Worm (Caenorhabditis elegans) whole organism, L4 larva: Measurements from ENCODE around the gene C02B4.3.

Experiments
- F37D6.2 ChIP-seq: sonication (generic microtip); optimal IDR thresholded peaks from 2 replicates; lab custom pipeline; 2016; ENCODE audit warnings: mild to moderate bottlenecking, missing genetic modification characterization, missing compliant biosample characterization
- F44E2.7 ChIP-seq: fragments of 200-800 bp; sonication (Bioruptor generic); IDR thresholded peaks from 2 replicates; pipeline ENCODE4 v2.1.2; 2022; ENCODE audit warnings: missing genetic modification characterization, missing compliant biosample characterization
- T20F7.1 ChIP-seq: fragments of 200-800 bp; sonication (Bioruptor generic); optimal IDR thresholded peaks from 2 replicates; lab custom pipeline; 2018; ENCODE audit warnings: mild to moderate bottlenecking, missing genetic modification characterization, missing compliant biosample characterization
- T26A8.4 ChIP-seq: fragments of 200-800 bp; sonication (Bioruptor generic); IDR thresholded peaks from 2 replicates; pipeline ENCODE4 v1.3.6; 2022; ENCODE audit warnings: missing genetic modification characterization, missing compliant biosample characterization
- aha-1 ChIP-seq: fragments of 150-350 bp; peaks from one replicate; lab custom pipeline; 2014; ENCODE audit warnings: missing biosample characterization, missing genetic modification characterization
- arid-1 ChIP-seq: fragments of 200-800 bp; sonication (Bioruptor generic); conservative IDR thresholded peaks from 2 replicates; pipeline ENCODE4 v1.3.6; 2022; ENCODE audit warnings: missing genetic modification reagents, missing genetic modification characterization, missing compliant biosample characterization
- attf-4 ChIP-seq: sonication (generic microtip); optimal IDR thresholded peaks from 3 replicates; lab custom pipeline; 2017; ENCODE audit warnings: missing biosample characterization, missing genetic modification characterization
- ceh-20 ChIP-seq: fragments of 200-800 bp; sonication (Bioruptor generic); IDR thresholded peaks from 2 replicates; pipeline ENCODE4 v1.3.6; 2022; ENCODE audit warnings: missing genetic modification reagents, missing genetic modification characterization, missing compliant biosample characterization
- ceh-28 ChIP-seq: fragments of 150-350 bp; optimal IDR thresholded peaks from 2 replicates; lab custom pipeline; 2014; ENCODE audit warnings: missing biosample characterization, missing genetic modification reagents, missing genetic modification characterization
- ceh-44 ChIP-seq: fragments of 200-800 bp; sonication (Bioruptor generic); IDR thresholded peaks from 2 replicates; pipeline ENCODE4 v1.3.6; 2022; ENCODE audit warnings: missing genetic modification reagents, missing genetic modification characterization, missing compliant biosample characterization
- ceh-82 ChIP-seq: sonication (generic microtip); optimal IDR thresholded peaks from 2 replicates; lab custom pipeline; 2017; ENCODE audit warnings: missing biosample characterization, missing genetic modification characterization
- ctbp-1 ChIP-seq: fragments of 200-800 bp; sonication (Bioruptor generic); IDR thresholded peaks from 2 replicates; pipeline ENCODE4 v1.3.6; 2022; ENCODE audit warnings: missing genetic modification reagents, missing genetic modification characterization, missing compliant biosample characterization
- daf-16 ChIP-seq, 3 experiments: sonication (generic microtip); optimal IDR thresholded peaks; 2 replicates each; lab custom pipeline; 2016 to 2017; ENCODE audit warnings: missing genetic modification characterization in 3 of 3, missing genetic modification reagents in 3 of 3, mild to moderate bottlenecking in 2 of 3, missing compliant biosample characterization in 2 of 3, missing biosample characterization in 1 of 3, moderate library complexity in 1 of 3
- dmd-6 ChIP-seq: fragments of 200-800 bp; sonication (Bioruptor generic); IDR thresholded peaks from 2 replicates; pipeline ENCODE4 v1.3.6; 2022; ENCODE audit warnings: missing genetic modification reagents, missing genetic modification characterization, missing compliant biosample characterization
- dmd-9 ChIP-seq: fragments of 200-800 bp; sonication (Bioruptor generic); IDR thresholded peaks from 2 replicates; pipeline ENCODE4 v1.3.6; 2022; ENCODE audit warnings: missing genetic modification reagents, missing genetic modification characterization, missing compliant biosample characterization
- dve-1 ChIP-seq: sonication (generic microtip); optimal IDR thresholded peaks from 2 replicates; lab custom pipeline; 2017; ENCODE audit warnings: antibody characterized with exemption, mild to moderate bottlenecking, missing genetic modification characterization, missing compliant biosample characterization; ENCODE audit not compliant: insufficient read depth
- egl-43 ChIP-seq: fragments of 200-800 bp; sonication (Bioruptor generic); IDR thresholded peaks from 2 replicates; pipeline ENCODE4 v1.3.6; 2022; ENCODE audit warnings: missing genetic modification reagents, missing genetic modification characterization, missing compliant biosample characterization
- hif-1 ChIP-seq, 2 experiments: sonication (generic microtip); optimal IDR thresholded peaks; 2 replicates each; lab custom pipeline; 2016 to 2017; ENCODE audit warnings: missing compliant biosample characterization in 2 of 2, missing genetic modification characterization in 2 of 2, missing genetic modification reagents in 2 of 2, missing genotype in 2 of 2, mild to moderate bottlenecking in 1 of 2
- hlh-11 ChIP-seq: fragments of 200-800 bp; sonication (Bioruptor generic); optimal IDR thresholded peaks from 2 replicates; lab custom pipeline; 2018; ENCODE audit warnings: mild to moderate bottlenecking, missing genetic modification characterization, missing compliant biosample characterization
- hlh-30 ChIP-seq: sonication (generic microtip); optimal IDR thresholded peaks from 2 replicates; lab custom pipeline; 2017; ENCODE audit warnings: antibody characterized with exemption, mild to moderate bottlenecking, missing genetic modification characterization, missing compliant biosample characterization; ENCODE audit not compliant: insufficient read depth
- lin-13 ChIP-seq: fragments of 150-350 bp; optimal IDR thresholded peaks from 2 replicates; lab custom pipeline; 2014; ENCODE audit warnings: missing biosample characterization, missing genetic modification reagents, missing genetic modification characterization
- lin-38 ChIP-seq: fragments of 200-800 bp; sonication (Bioruptor generic); IDR thresholded peaks from 2 replicates; pipeline ENCODE4 v1.3.6; 2022; ENCODE audit warnings: missing genetic modification reagents, missing genetic modification characterization, missing compliant biosample characterization
- lin-39 ChIP-seq: fragments of 150-350 bp; optimal IDR thresholded peaks from 2 replicates; lab custom pipeline; 2014; ENCODE audit warnings: missing biosample characterization, missing genetic modification reagents, missing genetic modification characterization
- lsy-2 ChIP-seq, 2 experiments: fragments of 150-350 bp in 1 of 2; sonication (generic microtip) in 1 of 2; optimal IDR thresholded peaks; 2 replicates each; lab custom pipeline; 2014 to 2017; ENCODE audit warnings: missing biosample characterization in 2 of 2, missing genetic modification characterization in 2 of 2
- mdl-1 ChIP-seq, 2 experiments: fragments of 150-350 bp in 1 of 2; sonication (generic microtip) in 1 of 2; optimal IDR thresholded peaks; 2 replicates each; lab custom pipeline; 2014 to 2017; ENCODE audit warnings: missing biosample characterization in 2 of 2, missing genetic modification characterization in 2 of 2
- mdt-29 ChIP-seq: fragments of 200-800 bp; sonication (Bioruptor generic); IDR thresholded peaks from 2 replicates; pipeline ENCODE4 v1.3.6; 2022; ENCODE audit warnings: missing genetic modification reagents, missing genetic modification characterization, missing compliant biosample characterization
- mep-1 ChIP-seq: fragments of 150-350 bp; sonication (generic microtip); optimal IDR thresholded peaks from 3 replicates; lab custom pipeline; 2014; ENCODE audit warnings: missing biosample characterization, missing genetic modification characterization
- mes-2 ChIP-seq: sonication (generic microtip); optimal IDR thresholded peaks from 2 replicates; lab custom pipeline; 2016; ENCODE audit warnings: missing genotype, mild to moderate bottlenecking, missing genetic modification characterization, missing compliant biosample characterization; ENCODE audit not compliant: poor library complexity, severe bottlenecking
- nhr-10 ChIP-seq: fragments of 150-350 bp; optimal IDR thresholded peaks from 2 replicates; lab custom pipeline; 2014; ENCODE audit warnings: missing biosample characterization, missing genetic modification characterization
- nhr-102 ChIP-seq: sonication (generic microtip); optimal IDR thresholded peaks from 2 replicates; lab custom pipeline; 2016; ENCODE audit warnings: mild to moderate bottlenecking, missing genetic modification characterization, moderate library complexity, missing compliant biosample characterization
- nhr-111 ChIP-seq: fragments of 200-800 bp; sonication (Bioruptor generic); optimal IDR thresholded peaks from 2 replicates; lab custom pipeline; 2018; ENCODE audit warnings: mild to moderate bottlenecking, missing genetic modification characterization, missing compliant biosample characterization
- nhr-28 ChIP-seq: fragments of 150-350 bp; optimal IDR thresholded peaks from 2 replicates; lab custom pipeline; 2014; ENCODE audit warnings: missing biosample characterization, missing genetic modification characterization
- nhr-41 ChIP-seq: fragments of 200-800 bp; sonication (Bioruptor generic); IDR thresholded peaks from 2 replicates; pipeline ENCODE4 v1.3.6; 2022; ENCODE audit warnings: missing genetic modification reagents, missing genetic modification characterization, missing compliant biosample characterization
- nhr-48 ChIP-seq: sonication (generic microtip); optimal IDR thresholded peaks from 2 replicates; lab custom pipeline; 2016; ENCODE audit warnings: mild to moderate bottlenecking, missing genetic modification characterization, missing compliant biosample characterization
- nhr-77 ChIP-seq: fragments of 150-350 bp; optimal IDR thresholded peaks from 2 replicates; lab custom pipeline; 2014; ENCODE audit warnings: missing biosample characterization, missing genetic modification characterization
- php-3 ChIP-seq: fragments of 200-800 bp; sonication (Bioruptor generic); IDR thresholded peaks from 2 replicates; pipeline ENCODE4 v1.3.6; 2022; ENCODE audit warnings: missing genetic modification reagents, missing genetic modification characterization, missing compliant biosample characterization
- pqm-1 ChIP-seq: sonication (generic microtip); optimal IDR thresholded peaks from 2 replicates; lab custom pipeline; 2017; ENCODE audit warnings: missing biosample characterization, missing genetic modification characterization
- rbr-2 ChIP-seq: sonication (generic microtip); optimal IDR thresholded peaks from 2 replicates; lab custom pipeline; 2016; ENCODE audit warnings: missing genotype, missing genetic modification characterization, missing compliant biosample characterization
- spr-3 ChIP-seq: fragments of 200-800 bp; sonication (Bioruptor generic); optimal IDR thresholded peaks from 2 replicates; lab custom pipeline; 2018; ENCODE audit warnings: mild to moderate bottlenecking, missing genetic modification characterization, missing compliant biosample characterization
- tra-1 ChIP-seq: fragments of 200-800 bp; sonication (Bioruptor generic); IDR thresholded peaks from 2 replicates; pipeline ENCODE4 v1.3.6; 2022; ENCODE audit warnings: missing genetic modification reagents, missing genetic modification characterization, missing compliant biosample characterization
- unc-62 ChIP-seq, 3 experiments: fragments of 150-350 bp in 1 of 3; sonication (generic microtip); optimal IDR thresholded peaks in 2 of 3; peaks in 1 of 3; 1 replicate in 1 of 3; 2 replicates in 2 of 3; lab custom pipeline; 2014 to 2017; ENCODE audit warnings: missing biosample characterization in 3 of 3, missing genetic modification characterization in 3 of 3, missing genetic modification reagents in 3 of 3, missing genotype in 1 of 3
- vab-7 ChIP-seq: fragments of 200-800 bp; sonication (Bioruptor generic); IDR thresholded peaks from 2 replicates; pipeline ENCODE4 v1.3.6; 2022; ENCODE audit warnings: missing genetic modification reagents, missing genetic modification characterization, missing compliant biosample characterization
- ztf-7 ChIP-seq: fragments of 150-350 bp; optimal IDR thresholded peaks from 2 replicates; lab custom pipeline; 2014; ENCODE audit warnings: missing biosample characterization, missing genetic modification characterization

Gene C02B4.3

DNA sequence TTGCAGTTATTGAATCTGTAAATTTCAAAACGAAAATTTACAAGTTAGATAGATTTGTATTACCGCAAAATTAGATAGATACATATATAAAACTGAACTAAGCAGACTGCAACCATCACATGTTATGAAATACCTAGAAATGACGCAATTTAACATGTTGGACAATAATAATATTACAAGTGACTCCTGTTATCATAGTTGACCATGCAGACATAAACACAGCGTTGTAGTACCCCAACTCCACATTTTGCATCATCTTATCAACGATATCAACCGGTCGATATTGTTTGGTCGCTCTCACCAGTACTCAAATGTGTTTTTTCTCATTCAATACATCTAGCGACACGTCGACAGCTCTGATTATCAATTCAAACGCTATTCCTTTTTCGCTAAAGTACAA is 31.7 kb upstream of the C02B4.3 start, which contains the start of gene ugt-50:
Gene ugt-50, plus strand, starts transcription at position 268 of the 400 bp plus-strand sequence.
- TF ChIP-seq dmd-9 (GFP tag; lab: Robert Waterston, UW), result no peak
- peak in 1 of 2 experiments; percentile 19 for TF ChIP-seq unc-62 (GFP tag; optimal IDR thresholded peaks at IDR 0.05 in 1 of 2; lab: Kevin White, UChicago)
- TF ChIP-seq unc-62 (tag; optimal IDR thresholded peaks at IDR 0.05; lab: Kevin White, UChicago), result no peak
- TF ChIP-seq dmd-6 (GFP tag; lab: Robert Waterston, UW), result peak; percentile 68
- peak; percentile 26 for TF ChIP-seq mep-1
- peak; percentile 10 for TF ChIP-seq nhr-10 (tag; lab: Kevin White, UChicago)
- peak; percentile 78 for TF ChIP-seq hlh-11
- TF ChIP-seq hlh-30 (tag; lab: Kevin White, UChicago), result peak; percentile 50
- peak; percentile 93 for TF ChIP-seq nhr-28 (tag; lab: Kevin White, UChicago)
- no peak for TF ChIP-seq nhr-111 (GFP tag; lab: Kevin White, UChicago)
- peak; percentile 9 for TF ChIP-seq T20F7.1 (GFP tag; lab: Kevin White, UChicago)
- peak in 1 of 2 experiments; percentile 48 for TF ChIP-seq lsy-2 (tag; optimal IDR thresholded peaks at IDR 0.05; lab: Kevin White, UChicago)
- peak; percentile 90 for TF ChIP-seq dve-1
- no peak for TF ChIP-seq lin-38 (GFP tag; lab: Robert Waterston, UW)
- no peak for TF ChIP-seq spr-3 (GFP tag; lab: Kevin White, UChicago)
- no peak for TF ChIP-seq attf-4 (tag; lab: Kevin White, UChicago)
- TF ChIP-seq mes-2 (tag; lab: Kevin White, UChicago), result peak; percentile 53
- TF ChIP-seq ceh-28 (tag; lab: Kevin White, UChicago), result no peak
- peak; percentile 66 for TF ChIP-seq php-3 (GFP tag; lab: Robert Waterston, UW)
- TF ChIP-seq nhr-102 (tag; lab: Kevin White, UChicago), result peak; percentile 27
- TF ChIP-seq mdt-29 (GFP tag; lab: Robert Waterston, UW), result no peak
- TF ChIP-seq nhr-48, result peak; percentile 52
- peak; percentile 95 for TF ChIP-seq ztf-7 (tag; lab: Kevin White, UChicago)
- no peak for TF ChIP-seq lin-13
- no peak for TF ChIP-seq ceh-82 (tag; lab: Kevin White, UChicago)
- TF ChIP-seq daf-16 (GFP tag; optimal IDR thresholded peaks at IDR 0.05; lab: Kevin White, UChicago), result no peak
- peak; percentile 99 for TF ChIP-seq daf-16 (tag; optimal IDR thresholded peaks at IDR 0.05; lab: Kevin White, UChicago)
- peak; percentile 28 for TF ChIP-seq nhr-77 (tag; lab: Kevin White, UChicago)
- TF ChIP-seq pqm-1 (tag; lab: Kevin White, UChicago), result peak; percentile 68
- peak in 1 of 2 experiments; percentile 33 for TF ChIP-seq hif-1 (tag; optimal IDR thresholded peaks at IDR 0.05; lab: Kevin White, UChicago)

DNA sequence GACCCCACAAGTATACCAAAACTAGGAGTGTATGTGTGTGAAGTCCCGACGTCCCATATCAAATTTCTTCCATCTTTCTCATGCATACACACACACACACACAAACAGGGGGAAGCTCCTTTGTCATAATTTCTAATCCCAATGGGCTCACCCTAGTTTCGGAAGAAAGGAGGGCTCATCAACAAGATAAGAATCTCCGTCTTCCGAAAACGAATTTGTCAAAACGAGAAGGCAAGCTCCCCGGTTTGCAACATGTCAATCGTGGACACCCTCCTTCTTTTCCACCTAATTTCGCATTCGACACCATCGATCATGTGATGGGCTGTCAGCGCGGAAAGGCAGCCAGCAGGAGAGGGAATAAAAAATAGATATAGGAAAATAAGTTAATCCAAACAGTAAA is 30.7 kb upstream of the C02B4.3 start:
- TF ChIP-seq nhr-48, result peak; percentile 22
- TF ChIP-seq lsy-2 (tag; optimal IDR thresholded peaks at IDR 0.05; lab: Kevin White, UChicago), result peak in 1 of 2 experiments; percentile 44
- TF ChIP-seq mep-1, result peak; percentile 68
- TF ChIP-seq mes-2 (tag; lab: Kevin White, UChicago), result no peak
- TF ChIP-seq daf-16 (GFP tag; optimal IDR thresholded peaks at IDR 0.05; lab: Kevin White, UChicago), result peak in 1 of 2 experiments; percentile 23
- peak; percentile 43 for TF ChIP-seq daf-16 (tag; optimal IDR thresholded peaks at IDR 0.05; lab: Kevin White, UChicago)
- TF ChIP-seq dmd-6 (GFP tag; lab: Robert Waterston, UW), result peak; percentile 85
- no peak for TF ChIP-seq arid-1 (GFP tag; lab: Robert Waterston, UW)
- no peak for TF ChIP-seq F37D6.2
- peak; percentile 73 for TF ChIP-seq tra-1 (GFP tag; lab: Robert Waterston, UW)
- TF ChIP-seq ceh-20 (GFP tag; lab: Robert Waterston, UW), result peak; percentile 92
- TF ChIP-seq F44E2.7 (GFP tag; lab: Robert Waterston, UW), result no peak
- TF ChIP-seq hlh-30 (tag; lab: Kevin White, UChicago), result peak; percentile 68
- TF ChIP-seq lin-39 (tag; lab: Kevin White, UChicago), result peak; percentile 90
- 0 out of 2 replicates have a peak, but pooled peaks have one; percentile 25 for TF ChIP-seq vab-7 (GFP tag; lab: Robert Waterston, UW)
- TF ChIP-seq egl-43 (GFP tag; lab: Robert Waterston, UW), result peak; percentile 58; the same call in 1 of the 2 replicates
- TF ChIP-seq nhr-41 (GFP tag; lab: Robert Waterston, UW), result no peak
- TF ChIP-seq ceh-82 (tag; lab: Kevin White, UChicago), result no peak
- peak in 1 of 2 experiments; percentile 97 for TF ChIP-seq unc-62 (GFP tag; optimal IDR thresholded peaks at IDR 0.05 in 1 of 2; lab: Kevin White, UChicago)
- TF ChIP-seq unc-62 (tag; optimal IDR thresholded peaks at IDR 0.05; lab: Kevin White, UChicago), result no peak
- TF ChIP-seq dve-1, result peak; percentile 75
- TF ChIP-seq T26A8.4 (GFP tag; lab: Robert Waterston, UW), result 0 out of 2 replicates have a peak, but pooled peaks have one; percentile 20
- no peak for TF ChIP-seq ceh-44 (GFP tag; lab: Robert Waterston, UW)
- peak; percentile 25; the same call in 1 of the 2 replicates for TF ChIP-seq ctbp-1 (GFP tag; lab: Robert Waterston, UW)
- TF ChIP-seq hlh-11, result peak; percentile 70
- no peak for TF ChIP-seq mdl-1 (tag; optimal IDR thresholded peaks at IDR 0.05; lab: Kevin White, UChicago)
- TF ChIP-seq rbr-2, result peak; percentile 30
- TF ChIP-seq nhr-28 (tag; lab: Kevin White, UChicago), result no peak
- peak; percentile 90 for TF ChIP-seq aha-1
- peak; percentile 3 for TF ChIP-seq nhr-102 (tag; lab: Kevin White, UChicago)
- TF ChIP-seq, all 104 proteins: peak for 19
